Worm (Caenorhabditis elegans) whole organism, L3 larva: ENCODE data around the gene Y116A8C.43.
"Not testable (repeated sequence)": the region's sequence is repeated elsewhere in the genome, so short reads cannot be mapped to it uniquely, and the experiment has no call there.

ENCODE experiments used
- aly-2 ChIP-seq: fragments of 150-350 bp; optimal IDR thresholded peaks from 2 replicates; lab custom pipeline; 2014; ENCODE audit warnings: missing biosample characterization, missing genetic modification characterization
- ceh-16 ChIP-seq: sonication (generic microtip); optimal IDR thresholded peaks from 2 replicates; lab custom pipeline; 2017; ENCODE audit warnings: missing biosample characterization, missing genetic modification characterization
- ceh-28 ChIP-seq: fragments of 150-350 bp; optimal IDR thresholded peaks from 2 replicates; lab custom pipeline; 2014; ENCODE audit warnings: missing biosample characterization, missing genetic modification reagents, missing genetic modification characterization
- egl-27 ChIP-seq: sonication (generic microtip); optimal IDR thresholded peaks from 4 replicates; lab custom pipeline; 2017; ENCODE audit warnings: missing biosample characterization, missing genetic modification reagents, missing genetic modification characterization
- elt-2 ChIP-seq: sonication (generic microtip); optimal IDR thresholded peaks from 2 replicates; lab custom pipeline; 2016; ENCODE audit warnings: missing genetic modification reagents, mild to moderate bottlenecking, missing genetic modification characterization, missing compliant biosample characterization
- elt-3 ChIP-seq, 3 experiments: fragments of 150-350 bp in 1 of 3; sonication (generic microtip) in 2 of 3; optimal IDR thresholded peaks; 2 replicates in 2 of 3; 4 replicates in 1 of 3; lab custom pipeline; 2014 to 2017; ENCODE audit warnings: missing biosample characterization in 3 of 3, missing genetic modification characterization in 3 of 3
- fos-1 ChIP-seq: fragments of 150-350 bp; optimal IDR thresholded peaks from 2 replicates; lab custom pipeline; 2014; ENCODE audit warnings: missing biosample characterization, missing genetic modification characterization
- hmg-11 ChIP-seq: sonication (generic microtip); optimal IDR thresholded peaks from 2 replicates; lab custom pipeline; 2016; ENCODE audit warnings: missing genetic modification characterization, missing compliant biosample characterization
- nhr-76 ChIP-seq: fragments of 150-350 bp; sonication (generic microtip); optimal IDR thresholded peaks from 5 replicates; lab custom pipeline; 2014; ENCODE audit warnings: missing biosample characterization, missing genetic modification characterization
- skn-1 ChIP-seq: fragments of 150-350 bp; optimal IDR thresholded peaks from 2 replicates; lab custom pipeline; 2014; ENCODE audit warnings: missing biosample characterization, missing genetic modification characterization
- tbx-2 ChIP-seq: sonication (generic microtip); optimal IDR thresholded peaks from 2 replicates; lab custom pipeline; 2016; ENCODE audit warnings: mild to moderate bottlenecking, missing genetic modification characterization, missing compliant biosample characterization

DNA sequence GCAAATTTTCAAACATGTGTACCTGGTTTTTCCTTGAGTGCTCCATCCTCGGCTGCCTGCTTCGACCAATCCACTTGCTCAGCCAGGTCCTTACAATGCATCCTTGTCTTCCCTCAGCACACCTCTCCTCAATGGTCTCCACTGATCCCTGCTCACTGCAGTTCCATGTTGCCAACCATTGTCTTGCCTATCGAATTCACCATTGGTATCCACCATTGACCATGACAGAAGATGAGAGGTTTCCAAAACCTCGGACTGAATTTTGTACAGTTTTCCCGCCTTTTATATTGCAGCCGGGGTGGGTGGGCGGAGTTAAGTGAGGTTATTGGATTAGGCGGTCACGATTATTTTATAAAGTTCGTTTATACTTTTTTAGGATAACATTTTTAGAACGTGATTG lies 25.0 kb upstream of the Y116A8C.43 start, which contains the start of gene Y116A8C.467:
- not testable (repeated sequence) for TF ChIP-seq elt-3 (tag; optimal IDR thresholded peaks at IDR 0.05; lab: Kevin White, UChicago); egl-27 (tag; lab: Kevin White, UChicago); elt-2 (tag; lab: Kevin White, UChicago); nhr-76 (tag; lab: Kevin White, UChicago); ceh-16 (tag; lab: Kevin White, UChicago); aly-2 (tag; lab: Kevin White, UChicago); ceh-28 (tag; lab: Kevin White, UChicago); hmg-11; fos-1 (tag; lab: Kevin White, UChicago); skn-1 (tag; lab: Kevin White, UChicago); tbx-2 (tag; lab: Kevin White, UChicago)
